Fruit fly (Drosophila melanogaster) whole organism, embryonic: Measurements from ENCODE around the gene Obp28a.

ENCODE experiments used
- Atf-2 ChIP-seq: fragments of 200-800 bp; sonication (Bioruptor generic); optimal IDR thresholded peaks from 2 replicates; lab custom pipeline; 2016; ENCODE audit warnings: missing biosample characterization, missing genetic modification characterization
- B-H2 ChIP-seq: fragments of 200-800 bp; sonication (Bioruptor generic); optimal IDR thresholded peaks from 2 replicates; lab custom pipeline; 2018; ENCODE audit warnings: missing biosample characterization, mild to moderate bottlenecking, missing genetic modification characterization
- CG10267 ChIP-seq: fragments of 200-800 bp; sonication (Bioruptor generic); optimal IDR thresholded peaks from 2 replicates; lab custom pipeline; 2018; ENCODE audit warnings: missing biosample characterization, mild to moderate bottlenecking, missing genetic modification characterization, moderate library complexity
- CG10431 ChIP-seq: fragments of 200-800 bp; sonication (Bioruptor generic); optimal IDR thresholded peaks from 3 replicates; lab custom pipeline; 2018; ENCODE audit warnings: missing biosample characterization, mild to moderate bottlenecking, missing genetic modification characterization
- CG10979 ChIP-seq: fragments of 200-800 bp; sonication (Bioruptor generic); optimal IDR thresholded peaks from 2 replicates; lab custom pipeline; 2018; ENCODE audit warnings: missing biosample characterization, mild to moderate bottlenecking, missing genetic modification characterization, moderate library complexity
- CG13775 ChIP-seq: fragments of 200-800 bp; sonication (Bioruptor generic); optimal IDR thresholded peaks from 3 replicates; lab custom pipeline; 2017; ENCODE audit warnings: missing biosample characterization, mild to moderate bottlenecking, missing genetic modification characterization
- CG15269 ChIP-seq: fragments of 200-800 bp; sonication (Bioruptor generic); optimal IDR thresholded peaks from 2 replicates; lab custom pipeline; 2018; ENCODE audit warnings: missing biosample characterization, mild to moderate bottlenecking, missing genetic modification characterization, moderate library complexity
- CG15514 ChIP-seq: fragments of 200-800 bp; sonication (Bioruptor generic); optimal IDR thresholded peaks from 3 replicates; lab custom pipeline; 2017; ENCODE audit warnings: missing biosample characterization, missing genetic modification characterization, mild to moderate bottlenecking, moderate library complexity, missing genetic modification reagents
- CG2712 ChIP-seq: fragments of 200-800 bp; optimal IDR thresholded peaks from 3 replicates; lab custom pipeline; 2019; ENCODE audit warnings: missing biosample characterization, mild to moderate bottlenecking, missing genetic modification characterization, moderate library complexity
- CG30020 ChIP-seq: fragments of 200-800 bp; optimal IDR thresholded peaks from 2 replicates; lab custom pipeline; 2019; ENCODE audit warnings: missing biosample characterization, mild to moderate bottlenecking, missing genetic modification characterization, moderate library complexity
- CG31224 ChIP-seq: fragments of 200-800 bp; sonication (Bioruptor generic); IDR thresholded peaks from 2 replicates; pipeline ENCODE4 v1.3.6; 2022; ENCODE audit warnings: missing biosample characterization, missing genetic modification characterization
- CG3163 ChIP-seq: fragments of 200-800 bp; sonication (Bioruptor generic); optimal IDR thresholded peaks from 3 replicates; lab custom pipeline; 2016; ENCODE audit warnings: missing biosample characterization, missing genetic modification characterization
- CG32772 ChIP-seq: fragments of 200-800 bp; sonication (Bioruptor generic); IDR thresholded peaks from 2 replicates; pipeline ENCODE4 v1.3.6; 2022; ENCODE audit warnings: missing biosample characterization, missing genetic modification characterization
- CG4730 ChIP-seq: fragments of 200-800 bp; sonication (Bioruptor generic); IDR thresholded peaks from 2 replicates; pipeline ENCODE4 v1.3.6; 2022; ENCODE audit warnings: missing biosample characterization, missing genetic modification characterization
- CG6765 ChIP-seq: fragments of 200-800 bp; sonication (Bioruptor generic); optimal IDR thresholded peaks from 3 replicates; lab custom pipeline; 2017; ENCODE audit warnings: missing biosample characterization, mild to moderate bottlenecking, missing genetic modification characterization
- CG6791 ChIP-seq: fragments of 200-800 bp; sonication (Bioruptor generic); IDR thresholded peaks from 3 replicates; pipeline ENCODE4 v1.3.6; 2022; ENCODE audit warnings: missing biosample characterization, missing genetic modification characterization; ENCODE audit not compliant: partially characterized antibody
- CG7372 ChIP-seq: fragments of 200-800 bp; sonication (Bioruptor generic); IDR thresholded peaks from 2 replicates; pipeline ENCODE4 v1.3.6; 2022; ENCODE audit warnings: missing biosample characterization, missing genetic modification characterization
- CG7839 ChIP-seq: fragments of 200-800 bp; sonication (Bioruptor generic); optimal IDR thresholded peaks from 3 replicates; lab custom pipeline; 2018; ENCODE audit warnings: missing biosample characterization, mild to moderate bottlenecking, missing genetic modification characterization, moderate library complexity
- CG9797 ChIP-seq: fragments of 200-800 bp; sonication (Bioruptor generic); optimal IDR thresholded peaks from 3 replicates; lab custom pipeline; 2018; ENCODE audit warnings: missing biosample characterization, mild to moderate bottlenecking, missing genetic modification characterization
- Deaf1 ChIP-seq: fragments of 200-800 bp; optimal IDR thresholded peaks from 3 replicates; lab custom pipeline; 2019; ENCODE audit warnings: missing biosample characterization, mild to moderate bottlenecking, missing genetic modification characterization, moderate library complexity
- Ets65A ChIP-seq: fragments of 200-800 bp; sonication (Bioruptor generic); peaks from one replicate; lab custom pipeline; 2016; ENCODE audit warnings: missing biosample characterization, missing genetic modification characterization
- MTF-1 ChIP-seq: fragments of 200-800 bp; sonication (Bioruptor generic); optimal IDR thresholded peaks from 2 replicates; lab custom pipeline; 2018; ENCODE audit warnings: missing biosample characterization, mild to moderate bottlenecking, missing genetic modification characterization, borderline replicate concordance
- NC2β ChIP-seq: fragments of 200-800 bp; sonication (Bioruptor generic); optimal IDR thresholded peaks from 2 replicates; lab custom pipeline; 2016; ENCODE audit warnings: missing biosample characterization, missing genetic modification characterization
- Nf-YA ChIP-seq: fragments of 200-800 bp; sonication (Bioruptor generic); IDR thresholded peaks from 2 replicates; pipeline ENCODE4 v1.3.6; 2022; ENCODE audit warnings: missing biosample characterization, missing genetic modification characterization
- NfI ChIP-seq: fragments of 200-800 bp; sonication (Bioruptor generic); optimal IDR thresholded peaks from 3 replicates; lab custom pipeline; 2018; ENCODE audit warnings: missing biosample characterization, mild to moderate bottlenecking, missing genetic modification characterization, moderate library complexity
- Rfx ChIP-seq: fragments of 200-800 bp; sonication (Bioruptor generic); IDR thresholded peaks from 2 replicates; pipeline ENCODE4 v1.3.6; 2022; ENCODE audit warnings: missing biosample characterization, missing genetic modification characterization
- Tbp ChIP-seq: fragments of >200 bp; optimal IDR thresholded peaks from 2 replicates; lab custom pipeline; 2018; ENCODE audit warnings: missing biosample characterization, missing genetic modification characterization
- Vsx1 ChIP-seq: fragments of 200-800 bp; sonication (Bioruptor generic); optimal IDR thresholded peaks from 2 replicates; lab custom pipeline; 2017; ENCODE audit warnings: missing biosample characterization, mild to moderate bottlenecking, missing genetic modification characterization, missing genetic modification reagents
- chn ChIP-seq: fragments of 200-800 bp; sonication (Bioruptor generic); optimal IDR thresholded peaks from 2 replicates; lab custom pipeline; 2016; ENCODE audit warnings: missing biosample characterization, missing genetic modification characterization
- corto ChIP-seq: fragments of 200-800 bp; sonication (Bioruptor generic); optimal IDR thresholded peaks from 2 replicates; lab custom pipeline; 2016; ENCODE audit warnings: missing biosample characterization, mild to moderate bottlenecking, missing genetic modification characterization, moderate library complexity
- cwo ChIP-seq: fragments of 200-800 bp; sonication (Bioruptor generic); optimal IDR thresholded peaks from 3 replicates; lab custom pipeline; 2017; ENCODE audit warnings: missing biosample characterization, missing genetic modification characterization, mild to moderate bottlenecking, moderate library complexity, missing genetic modification reagents
- dan ChIP-seq: fragments of 200-800 bp; sonication (Bioruptor generic); IDR thresholded peaks from 2 replicates; pipeline ENCODE4 v1.3.6; 2022; ENCODE audit warnings: missing biosample characterization, missing genetic modification characterization
- dati ChIP-seq: fragments of 200-800 bp; sonication (Bioruptor generic); IDR thresholded peaks from 2 replicates; pipeline ENCODE4 v1.3.6; 2022; ENCODE audit warnings: missing biosample characterization, missing genetic modification characterization
- disco-r ChIP-seq: fragments of 200-800 bp; sonication (Bioruptor generic); optimal IDR thresholded peaks from 2 replicates; lab custom pipeline; 2016; ENCODE audit warnings: missing biosample characterization, missing genetic modification characterization
- dm ChIP-seq: fragments of 200-800 bp; sonication (Bioruptor generic); optimal IDR thresholded peaks from 3 replicates; lab custom pipeline; 2016; ENCODE audit warnings: missing biosample characterization, missing genetic modification characterization
- fd96Cb ChIP-seq: fragments of 200-800 bp; sonication (Bioruptor generic); optimal IDR thresholded peaks from 2 replicates; lab custom pipeline; 2018; ENCODE audit warnings: missing biosample characterization, mild to moderate bottlenecking, missing genetic modification characterization, moderate library complexity
- gce ChIP-seq: fragments of 200-800 bp; sonication (Bioruptor generic); IDR thresholded peaks from 3 replicates; pipeline ENCODE4 v1.3.6; 2022; ENCODE audit warnings: missing biosample characterization, missing genetic modification characterization
- gsb ChIP-seq: fragments of 200-800 bp; sonication (Bioruptor generic); IDR thresholded peaks from 2 replicates; pipeline ENCODE4 v1.3.6; 2022; ENCODE audit warnings: missing biosample characterization, missing genetic modification characterization
- h ChIP-seq: fragments of >200 bp; optimal IDR thresholded peaks from 2 replicates; lab custom pipeline; 2017
- hkb ChIP-seq, 2 experiments: fragments of 200-800 bp in 1 of 2; fragments of >200 bp in 1 of 2; sonication (Bioruptor generic) in 1 of 2; IDR thresholded peaks in 1 of 2; optimal IDR thresholded peaks in 1 of 2; 2 replicates each; pipeline versions ENCODE4 v1.3.6 to Lab custom; 2017 to 2022; ENCODE audit warnings: missing biosample characterization in 1 of 2, missing genetic modification characterization in 1 of 2
- lbe ChIP-seq: fragments of 200-800 bp; sonication (Bioruptor generic); optimal IDR thresholded peaks from 2 replicates; lab custom pipeline; 2016; ENCODE audit warnings: missing biosample characterization, mild to moderate bottlenecking, missing genetic modification characterization
- lola ChIP-seq, 3 experiments: fragments of >200 bp in 2 of 3; fragments of 200-800 bp in 1 of 3; sonication (Bioruptor generic) in 1 of 3; optimal IDR thresholded peaks; 2 replicates each; lab custom pipeline; 2017 to 2019; ENCODE audit warnings: missing biosample characterization in 3 of 3, missing genetic modification characterization in 3 of 3, mild to moderate bottlenecking in 1 of 3, moderate library complexity in 1 of 3
- nerfin-2 ChIP-seq: fragments of 200-800 bp; sonication (Bioruptor generic); IDR thresholded peaks from 2 replicates; pipeline ENCODE4 v1.3.6; 2022; ENCODE audit warnings: missing biosample characterization, missing genetic modification characterization; ENCODE audit not compliant: partially characterized antibody
- peb ChIP-seq: fragments of 200-800 bp; sonication (Bioruptor generic); IDR thresholded peaks from 2 replicates; pipeline ENCODE4 v1.3.6; 2022; ENCODE audit warnings: missing biosample characterization, missing genetic modification characterization
- ranshi ChIP-seq: fragments of 200-800 bp; sonication (Bioruptor generic); IDR thresholded peaks from 2 replicates; pipeline ENCODE4 v1.3.6; 2022; ENCODE audit warnings: missing biosample characterization, missing genetic modification characterization
- schlank ChIP-seq: fragments of 200-800 bp; sonication (Bioruptor generic); optimal IDR thresholded peaks from 2 replicates; lab custom pipeline; 2018; ENCODE audit warnings: missing biosample characterization, mild to moderate bottlenecking, missing genetic modification characterization
- slou ChIP-seq: fragments of 200-800 bp; sonication (Bioruptor generic); optimal IDR thresholded peaks from 3 replicates; lab custom pipeline; 2016; ENCODE audit warnings: missing biosample characterization, missing genetic modification characterization
- tna ChIP-seq: fragments of 200-800 bp; sonication (Bioruptor generic); IDR thresholded peaks from 2 replicates; pipeline ENCODE4 v1.3.6; 2022; ENCODE audit warnings: missing biosample characterization, missing genetic modification characterization; ENCODE audit not compliant: partially characterized antibody
- ttk ChIP-seq: fragments of 200-800 bp; sonication (Bioruptor generic); IDR thresholded peaks from 2 replicates; pipeline ENCODE4 v2.1.2; 2022; ENCODE audit warnings: missing biosample characterization, missing genetic modification characterization

Obp28a gene

dm6 chr2L:7534024-7534423, 36.9 kb upstream of the Obp28a start (continued):
- TF ChIP-seq cwo (GFP tag; lab: Kevin White, UChicago) (no peak), ranshi (no peak), lbe (no peak), Rfx (no peak), CG3163 (GFP tag; lab: Kevin White, UChicago) (no peak), dm (GFP tag; lab: Kevin White, UChicago) (no peak), nerfin-2 (GFP tag; lab: Robert Waterston, UW) (0 out of 2 replicates have a peak, but pooled peaks have one; percentile 24), hkb (optimal IDR thresholded peaks at IDR 0.05; lab: Kevin White, UChicago) (no peak), hkb (GFP tag; IDR thresholded peaks at IDR 0.05; lab: Robert Waterston, UW) (0 out of 2 replicates have a peak, but pooled peaks have one; percentile 8), dan (GFP tag; lab: Robert Waterston, UW) (no peak), Ets65A (GFP tag; lab: Kevin White, UChicago) (peak; percentile 51), disco-r (no peak), CG15514 (GFP tag; lab: Kevin White, UChicago) (no peak), Deaf1 (tag; lab: Kevin White, UChicago) (no peak), CG6791 (GFP tag; lab: Robert Waterston, UW) (0 out of 3 replicates have a peak, but pooled peaks have one; percentile 25), gce (no peak), corto (GFP tag; lab: Kevin White, UChicago) (no peak), schlank (tag; lab: Kevin White, UChicago) (no peak), CG30020 (tag; lab: Kevin White, UChicago) (no peak)

- no peak for TF ChIP-seq CG32772 (GFP tag; lab: Robert Waterston, UW)
- peak; percentile 60 for TF ChIP-seq CG10267 (tag; lab: Kevin White, UChicago)
- TF ChIP-seq Vsx1 (GFP tag; lab: Kevin White, UChicago), result no peak
- TF ChIP-seq CG6765 (GFP tag; lab: Kevin White, UChicago), result no peak
- TF ChIP-seq Nf-YA (GFP tag; lab: Robert Waterston, UW), result no peak
- TF ChIP-seq NC2β (GFP tag; lab: Kevin White, UChicago), result no peak
- TF ChIP-seq CG2712 (tag; lab: Kevin White, UChicago), result peak; percentile 83
- TF ChIP-seq B-H2 (GFP tag; lab: Kevin White, UChicago), result no peak
- TF ChIP-seq CG31224 (GFP tag; lab: Robert Waterston, UW), result no peak
- TF ChIP-seq dati (GFP tag; lab: Robert Waterston, UW), result no peak
- TF ChIP-seq tna (GFP tag; lab: Robert Waterston, UW), result no peak
- no peak for TF ChIP-seq CG4730 (GFP tag; lab: Robert Waterston, UW)
- TF ChIP-seq CG10979, result peak; percentile 79
- peak; percentile 53 for TF ChIP-seq CG7839
- no peak for TF ChIP-seq slou (GFP tag; lab: Kevin White, UChicago)
- TF ChIP-seq CG13775 (GFP tag; lab: Kevin White, UChicago), result peak; percentile 46
- TF ChIP-seq CG7372 (GFP tag; lab: Robert Waterston, UW), result no peak
- TF ChIP-seq ttk (GFP tag; lab: Robert Waterston, UW), result no peak
- TF ChIP-seq Atf-2, result peak; percentile 36
- no peak for TF ChIP-seq CG15269 (tag; lab: Kevin White, UChicago)
- no peak for TF ChIP-seq NfI
- TF ChIP-seq fd96Cb, result peak; percentile 52
- TF ChIP-seq chn (GFP tag; lab: Kevin White, UChicago), result no peak
- peak in 1 of 3 experiments; percentile 86 for TF ChIP-seq lola (GFP tag; optimal IDR thresholded peaks at IDR 0.05; lab: Kevin White, UChicago)
- no peak for TF ChIP-seq gsb
- no peak for TF ChIP-seq Tbp (GFP tag; lab: Kevin White, UChicago)
- TF ChIP-seq h (lab: Kevin White, UChicago), result no peak
- TF ChIP-seq CG9797 (GFP tag; lab: Kevin White, UChicago), result no peak
- no peak for TF ChIP-seq CG10431 (GFP tag; lab: Kevin White, UChicago)
- TF ChIP-seq MTF-1 (GFP tag; lab: Kevin White, UChicago), result no peak
- peak; percentile 30; the same call in 1 of the 2 replicates for TF ChIP-seq peb (GFP tag; lab: Robert Waterston, UW)
Observed at dm6 chr2L:7532644-7533324, 35.6 kb upstream of the Obp28a start.
